In genomic region chrII:6288104-6288503, ce11 we compare ENCODE assay signal across 3 worm cellular contexts.
TF ChIP-seq lines count a peak whose summit lies in the region.

No protein-coding gene starts in this region.

TF ChIP-seq in whole organism, L1 larva, 84 proteins besides CTCF, POLR2A, EP300 and RAD21 (continues in another document):
- TF ChIP-seq pax-3 (tag; optimal IDR thresholded peaks at IDR 0.05; lab: Kevin White, UChicago) (no peak), lin-39 (tag; optimal IDR thresholded peaks at IDR 0.05; lab: Kevin White, UChicago) (no peak), aha-1 (tag; optimal IDR thresholded peaks at IDR 0.05; lab: Kevin White, UChicago) (no peak), ceh-63 (GFP tag; optimal IDR thresholded peaks at IDR 0.05; lab: Kevin White, UChicago) (no peak), swsn-7 (tag; optimal IDR thresholded peaks at IDR 0.05; lab: Kevin White, UChicago) (peak; percentile 5), isw-1 (GFP tag; IDR thresholded peaks at IDR 0.05; lab: Robert Waterston, UW) (no peak), ceh-8 (GFP tag; optimal IDR thresholded peaks at IDR 0.05; lab: Kevin White, UChicago) (peak; percentile 87), unc-86 (tag; optimal IDR thresholded peaks at IDR 0.05; lab: Kevin White, UChicago) (no peak), ztf-11 (tag; optimal IDR thresholded peaks at IDR 0.05; lab: Kevin White, UChicago) (no peak), elt-2 (tag; optimal IDR thresholded peaks at IDR 0.05; lab: Kevin White, UChicago) (no peak), sptf-1 (tag; optimal IDR thresholded peaks at IDR 0.05; lab: Kevin White, UChicago) (no peak), nhr-12 (tag; optimal IDR thresholded peaks at IDR 0.05; lab: Kevin White, UChicago) (no peak), nhr-20 (tag; optimal IDR thresholded peaks at IDR 0.05; lab: Kevin White, UChicago) (no peak), nhr-19 (GFP tag; conservative IDR thresholded peaks at IDR 0.05; lab: Robert Waterston, UW) (peak; percentile 3; the same call in 1 of the 2 replicates), nhr-84 (tag; optimal IDR thresholded peaks at IDR 0.05; lab: Kevin White, UChicago) (no peak), nhr-90 (tag; optimal IDR thresholded peaks at IDR 0.05; lab: Kevin White, UChicago; ENCODE audit: poor library complexity) (no peak), lin-15B (tag; optimal IDR thresholded peaks at IDR 0.05; lab: Kevin White, UChicago) (no peak), nhr-71 (tag; optimal IDR thresholded peaks at IDR 0.05; lab: Kevin White, UChicago) (peak; percentile 55), lin-13 (GFP tag; optimal IDR thresholded peaks at IDR 0.05; lab: Kevin White, UChicago) (no peak), hlh-4 (tag; optimal IDR thresholded peaks at IDR 0.05; lab: Kevin White, UChicago) (no peak), jun-1 (tag; optimal IDR thresholded peaks at IDR 0.05; lab: Kevin White, UChicago) (no peak), hpl-2 (GFP tag; optimal IDR thresholded peaks at IDR 0.05; lab: Kevin White, UChicago) (no peak), hlh-17 (GFP tag; optimal IDR thresholded peaks at IDR 0.05; lab: Kevin White, UChicago; ENCODE audit: borderline replicate concordance) (no peak), ama-1 (optimal IDR thresholded peaks at IDR 0.05; lab: Kevin White, UChicago) (no peak), egl-13 (tag; optimal IDR thresholded peaks at IDR 0.05; lab: Kevin White, UChicago) (no peak), ets-5 (GFP tag; IDR thresholded peaks at IDR 0.05; lab: Robert Waterston, UW) (no peak), nhr-85 (tag; lab: Kevin White, UChicago) (no peak), zip-4 (GFP tag; optimal IDR thresholded peaks at IDR 0.05; lab: Kevin White, UChicago) (no peak), unc-30 (tag; optimal IDR thresholded peaks at IDR 0.05; lab: Kevin White, UChicago) (no peak), nhr-77 (tag; optimal IDR thresholded peaks at IDR 0.05; lab: Kevin White, UChicago) (no peak), lir-3 (tag; optimal IDR thresholded peaks at IDR 0.05; lab: Kevin White, UChicago; ENCODE audit: poor library complexity) (no peak), ceh-88 (GFP tag; IDR thresholded peaks at IDR 0.05; lab: Robert Waterston, UW) (no peak)

TF ChIP-seq in whole organism, L2 larva, 48 proteins besides CTCF, POLR2A, EP300 and RAD21:
- TF ChIP-seq R02D3.7 (tag; optimal IDR thresholded peaks at IDR 0.05; lab: Kevin White, UChicago) (no peak), unc-39 (tag; optimal IDR thresholded peaks at IDR 0.05; lab: Kevin White, UChicago) (no peak), mdl-1 (tag; optimal IDR thresholded peaks at IDR 0.05; lab: Kevin White, UChicago) (no peak), elt-3 (tag; optimal IDR thresholded peaks at IDR 0.05; lab: Kevin White, UChicago) (no peak), ztf-4 (tag; optimal IDR thresholded peaks at IDR 0.05; lab: Kevin White, UChicago) (peak; percentile 58), skn-1 (tag; optimal IDR thresholded peaks at IDR 0.05; lab: Kevin White, UChicago) (no peak), lsy-2 (tag; optimal IDR thresholded peaks at IDR 0.05; lab: Kevin White, UChicago) (peak in 1 of 2 experiments; percentile 14)

TF ChIP-seq in whole organism, L4 larva, 104 proteins besides CTCF, POLR2A, EP300 and RAD21:
- TF ChIP-seq php-3 (GFP tag; IDR thresholded peaks at IDR 0.05; lab: Robert Waterston, UW) (no peak), T20F7.1 (GFP tag; optimal IDR thresholded peaks at IDR 0.05; lab: Kevin White, UChicago) (peak; percentile 32), lin-39 (tag; optimal IDR thresholded peaks at IDR 0.05; lab: Kevin White, UChicago) (no peak), aha-1 (tag; lab: Kevin White, UChicago) (peak; percentile 64)

Comparison
In these comparisons a context has a peak if more than half of its experiments do, and no peak if none do; other contexts are left out.
1. Of the 29 proteins assayed by ChIP-seq in both whole organism, L4 larva and whole organism, L1 larva: peak only in whole organism, L4 larva: aha-1; only in whole organism, L1 larva: lsy-2; in both: none; in neither: 27.